Fruit fly (Drosophila melanogaster): ENCODE results near the gene CG9577.

DNA sequence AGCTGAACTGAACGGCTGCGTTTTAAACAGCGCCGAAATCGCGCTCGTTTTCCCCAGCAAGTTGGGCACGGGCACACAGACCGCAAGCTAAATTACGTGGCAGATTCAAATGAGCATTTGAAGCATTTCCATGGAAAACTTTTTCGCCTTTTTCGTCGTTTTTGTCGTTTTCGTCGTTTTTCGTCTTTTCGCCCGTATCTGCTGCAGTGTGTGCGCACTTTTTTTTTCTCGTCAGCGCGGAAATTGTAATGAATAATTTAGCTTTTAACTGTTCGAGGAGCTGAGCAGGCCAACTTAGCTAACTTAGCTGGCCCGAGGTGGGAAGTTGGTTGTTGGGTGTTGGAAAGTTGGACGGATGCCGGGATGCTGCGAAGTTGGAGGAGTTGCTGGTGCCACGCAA is 36.9 kb upstream of the CG9577 start:
- TF ChIP-seq cic (GFP tag; optimal IDR thresholded peaks at IDR 0.05) (no peak), Hr96 (GFP tag; optimal IDR thresholded peaks at IDR 0.05) (no peak), pad (GFP tag; optimal IDR thresholded peaks at IDR 0.05) (no peak), CG1620 (GFP tag; optimal IDR thresholded peaks at IDR 0.05) (no peak), CG12768 (GFP tag; optimal IDR thresholded peaks at IDR 0.05) (no peak), Clk (GFP tag; optimal IDR thresholded peaks at IDR 0.05) (no peak)
